Worm (Caenorhabditis elegans) whole organism, late embryonic: Measurements from ENCODE around the gene gipc-1.

Source experiments
- C08G9.2 ChIP-seq: sonication (generic microtip); optimal IDR thresholded peaks from 2 replicates; lab custom pipeline; 2016; ENCODE audit warnings: mild to moderate bottlenecking, missing genetic modification characterization, moderate library complexity, missing compliant biosample characterization
- T23F11.4 ChIP-seq: fragments of 200-800 bp; sonication (Bioruptor generic); optimal IDR thresholded peaks from 2 replicates; lab custom pipeline; 2018; ENCODE audit warnings: mild to moderate bottlenecking, missing genetic modification characterization, missing compliant biosample characterization
- ama-1 ChIP-seq: fragments of 150-350 bp; optimal IDR thresholded peaks from 2 replicates; lab custom pipeline; 2014
- hlh-13 ChIP-seq: fragments of 200-800 bp; sonication (Bioruptor generic); optimal IDR thresholded peaks from 2 replicates; lab custom pipeline; 2018; ENCODE audit warnings: mild to moderate bottlenecking, missing genetic modification characterization, missing compliant biosample characterization
- hlh-30 ChIP-seq: sonication (generic microtip); optimal IDR thresholded peaks from 2 replicates; lab custom pipeline; 2017; ENCODE audit warnings: antibody characterized with exemption, missing genetic modification characterization, missing compliant biosample characterization; ENCODE audit not compliant: insufficient read depth
- nhr-11 ChIP-seq: fragments of 150-350 bp; optimal IDR thresholded peaks from 2 replicates; lab custom pipeline; 2014; ENCODE audit warnings: missing biosample characterization, missing genetic modification characterization
- pha-4 ChIP-seq: fragments of 150-350 bp; optimal IDR thresholded peaks from 2 replicates; lab custom pipeline; 2018; ENCODE audit warnings: missing biosample characterization, missing genetic modification reagents, missing genetic modification characterization
- rnt-1 ChIP-seq: sonication (generic microtip); optimal IDR thresholded peaks from 2 replicates; lab custom pipeline; 2016; ENCODE audit warnings: missing genetic modification characterization, missing compliant biosample characterization

ce11 chrIII:4910956-4911355 lies 40.4 kb downstream of the gipc-1 start, which contains the start of gene F26F4.2:
- TF ChIP-seq ama-1 (lab: Kevin White, UChicago): no peak
- TF ChIP-seq rnt-1 (tag; lab: Kevin White, UChicago): no peak
- TF ChIP-seq hlh-13 (GFP tag; lab: Kevin White, UChicago): no peak
- no peak for TF ChIP-seq hlh-30
- TF ChIP-seq T23F11.4 (GFP tag; lab: Kevin White, UChicago): no peak
- no peak for TF ChIP-seq C08G9.2 (tag; lab: Kevin White, UChicago)
- TF ChIP-seq nhr-11 (tag; lab: Kevin White, UChicago): no peak
- TF ChIP-seq pha-4 (tag; lab: Kevin White, UChicago): no peak
